Fruit fly (Drosophila melanogaster) whole organism, embryonic: ENCODE data around the gene Fibp.

ENCODE experiments used
- Bteb2 ChIP-seq: fragments of 200-800 bp; sonication (Bioruptor generic); optimal IDR thresholded peaks from 2 replicates; lab custom pipeline; 2016; ENCODE audit warnings: missing biosample characterization, missing genetic modification characterization
- CG10209 ChIP-seq: fragments of 200-800 bp; sonication (Bioruptor generic); optimal IDR thresholded peaks from 3 replicates; lab custom pipeline; 2017; ENCODE audit warnings: missing biosample characterization, mild to moderate bottlenecking, missing genetic modification characterization, missing genetic modification reagents
- CG10654 ChIP-seq: fragments of 200-800 bp; sonication (Bioruptor generic); optimal IDR thresholded peaks from 2 replicates; lab custom pipeline; 2016; ENCODE audit warnings: missing biosample characterization, missing genetic modification characterization
- CG12391 ChIP-seq: fragments of 200-800 bp; sonication (Bioruptor generic); optimal IDR thresholded peaks from 3 replicates; lab custom pipeline; 2018; ENCODE audit warnings: missing biosample characterization, mild to moderate bottlenecking, missing genetic modification characterization, moderate library complexity
- CG15479 ChIP-seq: fragments of 200-800 bp; sonication (Bioruptor generic); optimal IDR thresholded peaks from 3 replicates; lab custom pipeline; 2019; ENCODE audit warnings: missing biosample characterization, mild to moderate bottlenecking, missing genetic modification characterization, moderate library complexity
- CG1603 ChIP-seq: fragments of 200-800 bp; sonication (Bioruptor generic); optimal IDR thresholded peaks from 2 replicates; lab custom pipeline; 2019; ENCODE audit warnings: missing biosample characterization, mild to moderate bottlenecking, missing genetic modification characterization, moderate library complexity
- CG16779 ChIP-seq: fragments of 200-800 bp; sonication (Bioruptor generic); IDR thresholded peaks from 2 replicates; pipeline ENCODE4 v1.3.6; 2022; ENCODE audit warnings: missing biosample characterization, missing genetic modification characterization
- CG17568 ChIP-seq: fragments of 200-800 bp; sonication (Bioruptor generic); optimal IDR thresholded peaks from 2 replicates; lab custom pipeline; 2018; ENCODE audit warnings: missing biosample characterization, mild to moderate bottlenecking, missing genetic modification characterization, moderate library complexity
- CG1792 ChIP-seq: fragments of 200-800 bp; sonication (Bioruptor generic); optimal IDR thresholded peaks from 2 replicates; lab custom pipeline; 2016; ENCODE audit warnings: missing biosample characterization, missing genetic modification characterization
- CG1832 ChIP-seq: fragments of 200-800 bp; sonication (Bioruptor generic); optimal IDR thresholded peaks from 2 replicates; lab custom pipeline; 2017; ENCODE audit warnings: missing biosample characterization, mild to moderate bottlenecking, missing genetic modification characterization, inconsistent platforms
- CG18599 ChIP-seq: fragments of 200-800 bp; sonication (Bioruptor generic); optimal IDR thresholded peaks from 3 replicates; lab custom pipeline; 2017; ENCODE audit warnings: missing biosample characterization, missing genetic modification characterization, mild to moderate bottlenecking, moderate library complexity, missing genetic modification reagents
- CG2116 ChIP-seq: fragments of 200-800 bp; sonication (Bioruptor generic); optimal IDR thresholded peaks from 3 replicates; lab custom pipeline; 2018; ENCODE audit warnings: missing biosample characterization, mild to moderate bottlenecking, missing genetic modification characterization
- CG2678 ChIP-seq: fragments of 200-800 bp; sonication (Bioruptor generic); optimal IDR thresholded peaks from 3 replicates; lab custom pipeline; 2019; ENCODE audit warnings: missing biosample characterization, mild to moderate bottlenecking, missing genetic modification characterization, moderate library complexity
- CG30431 ChIP-seq: fragments of 200-800 bp; sonication (Bioruptor generic); optimal IDR thresholded peaks from 2 replicates; lab custom pipeline; 2017; ENCODE audit warnings: missing biosample characterization, missing genetic modification characterization
- CG32772 ChIP-seq: fragments of 200-800 bp; sonication (Bioruptor generic); IDR thresholded peaks from 2 replicates; pipeline ENCODE4 v1.3.6; 2022; ENCODE audit warnings: missing biosample characterization, missing genetic modification characterization
- CG4328 ChIP-seq: fragments of 200-800 bp; sonication (Bioruptor generic); optimal IDR thresholded peaks from 3 replicates; lab custom pipeline; 2017; ENCODE audit warnings: missing biosample characterization, missing genetic modification reagents, missing genetic modification characterization
- CG4617 ChIP-seq: fragments of 200-800 bp; sonication (Bioruptor generic); optimal IDR thresholded peaks from 3 replicates; lab custom pipeline; 2016; ENCODE audit warnings: missing biosample characterization, missing genetic modification characterization, borderline replicate concordance
- CG7556 ChIP-seq: fragments of 200-800 bp; sonication (Bioruptor generic); optimal IDR thresholded peaks from 2 replicates; lab custom pipeline; 2017; ENCODE audit warnings: missing biosample characterization, mild to moderate bottlenecking, missing genetic modification characterization
- CG7928 ChIP-seq: fragments of 200-800 bp; sonication (Bioruptor generic); optimal IDR thresholded peaks from 2 replicates; lab custom pipeline; 2017; ENCODE audit warnings: missing biosample characterization, mild to moderate bottlenecking, missing genetic modification characterization
- CG8924 ChIP-seq: fragments of 200-800 bp; optimal IDR thresholded peaks from 3 replicates; lab custom pipeline; 2019; ENCODE audit warnings: missing biosample characterization, mild to moderate bottlenecking, missing genetic modification characterization, moderate library complexity
- CG9932 ChIP-seq: fragments of 200-800 bp; sonication (Bioruptor generic); IDR thresholded peaks from 2 replicates; pipeline ENCODE4 v1.3.6; 2022; ENCODE audit warnings: missing biosample characterization, missing genetic modification characterization
- D ChIP-seq, 2 experiments: fragments of 200-800 bp in 1 of 2; fragments of >200 bp in 1 of 2; sonication (Bioruptor generic) in 1 of 2; optimal IDR thresholded peaks; 2 replicates in 1 of 2; 3 replicates in 1 of 2; lab custom pipeline; 2017; ENCODE audit warnings: mild to moderate bottlenecking in 1 of 2, missing biosample characterization in 1 of 2, missing genetic modification characterization in 1 of 2, missing genetic modification reagents in 1 of 2
- D19B ChIP-seq: fragments of 200-800 bp; sonication (Bioruptor generic); optimal IDR thresholded peaks from 2 replicates; lab custom pipeline; 2017; ENCODE audit warnings: missing biosample characterization, mild to moderate bottlenecking, missing genetic modification characterization
- Eip74EF ChIP-seq, 2 experiments: fragments of 200-800 bp in 1 of 2; fragments of >200 bp in 1 of 2; sonication (Bioruptor generic) in 1 of 2; optimal IDR thresholded peaks; 2 replicates each; lab custom pipeline; 2017 to 2019; ENCODE audit warnings: missing biosample characterization in 2 of 2, missing genetic modification characterization in 2 of 2, mild to moderate bottlenecking in 1 of 2, moderate library complexity in 1 of 2
- Nf-YA ChIP-seq: fragments of 200-800 bp; sonication (Bioruptor generic); IDR thresholded peaks from 2 replicates; pipeline ENCODE4 v1.3.6; 2022; ENCODE audit warnings: missing biosample characterization, missing genetic modification characterization
- Ravus ChIP-seq: fragments of 200-800 bp; sonication (Bioruptor generic); IDR thresholded peaks from 2 replicates; pipeline ENCODE4 v1.3.6; 2022; ENCODE audit warnings: missing biosample characterization, missing genetic modification characterization
- Xbp1 ChIP-seq: fragments of 200-800 bp; sonication (Bioruptor generic); optimal IDR thresholded peaks from 3 replicates; lab custom pipeline; 2016; ENCODE audit warnings: missing biosample characterization, mild to moderate bottlenecking, missing genetic modification characterization
- ac ChIP-seq: fragments of 200-800 bp; sonication (Bioruptor generic); optimal IDR thresholded peaks from 3 replicates; lab custom pipeline; 2017; ENCODE audit warnings: missing biosample characterization, mild to moderate bottlenecking, missing genetic modification characterization
- ara ChIP-seq: fragments of 200-800 bp; sonication (Bioruptor generic); IDR thresholded peaks from 2 replicates; pipeline ENCODE4 v1.3.6; 2022; ENCODE audit warnings: missing biosample characterization, missing genetic modification characterization
- ash1 ChIP-seq: fragments of 200-800 bp; sonication (Bioruptor generic); optimal IDR thresholded peaks from 2 replicates; lab custom pipeline; 2018; ENCODE audit warnings: missing biosample characterization, mild to moderate bottlenecking, missing genetic modification characterization
- bab2 ChIP-seq: fragments of 200-800 bp; sonication (Bioruptor generic); optimal IDR thresholded peaks from 2 replicates; lab custom pipeline; 2016; ENCODE audit warnings: missing biosample characterization, missing genetic modification characterization
- bcd ChIP-seq: fragments of 200-800 bp; sonication (Bioruptor generic); optimal IDR thresholded peaks from 2 replicates; lab custom pipeline; 2017; ENCODE audit warnings: missing biosample characterization, mild to moderate bottlenecking, missing genetic modification characterization
- ci ChIP-seq: fragments of 200-800 bp; sonication (Bioruptor generic); IDR thresholded peaks from 3 replicates; pipeline ENCODE4 v1.3.6; 2022; ENCODE audit warnings: missing biosample characterization, missing genetic modification characterization
- crc ChIP-seq: fragments of 200-800 bp; sonication (Bioruptor generic); optimal IDR thresholded peaks from 2 replicates; lab custom pipeline; 2016; ENCODE audit warnings: missing biosample characterization, missing genetic modification characterization
- da ChIP-seq: fragments of 200-800 bp; sonication (Bioruptor generic); optimal IDR thresholded peaks from 2 replicates; lab custom pipeline; 2016; ENCODE audit warnings: missing biosample characterization, missing genetic modification characterization
- dysf ChIP-seq: fragments of 200-800 bp; sonication (Bioruptor generic); IDR thresholded peaks from 3 replicates; pipeline ENCODE4 v1.3.6; 2022; ENCODE audit warnings: missing biosample characterization, missing genetic modification characterization
- eve ChIP-seq, 2 experiments: fragments of >200 bp; optimal IDR thresholded peaks; 2 replicates each; lab custom pipeline; 2017; ENCODE audit warnings: missing biosample characterization in 2 of 2, missing genetic modification characterization in 2 of 2
- fru ChIP-seq: fragments of >200 bp; optimal IDR thresholded peaks from 2 replicates; lab custom pipeline; 2017
- gcm2 ChIP-seq: fragments of 200-800 bp; sonication (Bioruptor generic); optimal IDR thresholded peaks from 2 replicates; lab custom pipeline; 2016; ENCODE audit warnings: missing biosample characterization, missing genetic modification characterization
- gsb-n ChIP-seq: fragments of 200-800 bp; sonication (Bioruptor generic); optimal IDR thresholded peaks from 3 replicates; lab custom pipeline; 2018; ENCODE audit warnings: missing biosample characterization, mild to moderate bottlenecking, missing genetic modification characterization
- mld ChIP-seq: fragments of 200-800 bp; sonication (Bioruptor generic); IDR thresholded peaks from 3 replicates; pipeline ENCODE4 v1.3.6; 2022; ENCODE audit warnings: missing biosample characterization, missing genetic modification characterization; ENCODE audit not compliant: partially characterized antibody
- nau ChIP-seq: fragments of 200-800 bp; sonication (Bioruptor generic); optimal IDR thresholded peaks from 3 replicates; lab custom pipeline; 2017; ENCODE audit warnings: missing biosample characterization, mild to moderate bottlenecking, missing genetic modification characterization, missing genetic modification reagents
- onecut ChIP-seq: fragments of 200-800 bp; sonication (Bioruptor generic); IDR thresholded peaks from 2 replicates; pipeline ENCODE4 v1.3.6; 2022; ENCODE audit warnings: missing biosample characterization, missing genetic modification characterization
- pb ChIP-seq: fragments of 200-800 bp; sonication (Bioruptor generic); optimal IDR thresholded peaks from 3 replicates; lab custom pipeline; 2016; ENCODE audit warnings: missing biosample characterization, missing genetic modification characterization
- pita ChIP-seq: fragments of 200-800 bp; sonication (Bioruptor generic); optimal IDR thresholded peaks from 2 replicates; lab custom pipeline; 2017; ENCODE audit warnings: missing biosample characterization, mild to moderate bottlenecking, missing genetic modification characterization
- schlank ChIP-seq: fragments of 200-800 bp; sonication (Bioruptor generic); optimal IDR thresholded peaks from 2 replicates; lab custom pipeline; 2018; ENCODE audit warnings: missing biosample characterization, mild to moderate bottlenecking, missing genetic modification characterization
- so ChIP-seq: fragments of 200-800 bp; sonication (Bioruptor generic); IDR thresholded peaks from 3 replicates; pipeline ENCODE4 v1.3.6; 2022; ENCODE audit warnings: missing biosample characterization, missing genetic modification characterization
- tgo ChIP-seq: fragments of 200-800 bp; sonication (Bioruptor generic); IDR thresholded peaks from 3 replicates; pipeline ENCODE4 v1.3.6; 2022; ENCODE audit warnings: missing biosample characterization, missing genetic modification characterization
- trem ChIP-seq: fragments of 200-800 bp; optimal IDR thresholded peaks from 3 replicates; lab custom pipeline; 2019; ENCODE audit warnings: missing biosample characterization, mild to moderate bottlenecking, missing genetic modification characterization, moderate library complexity
- trh ChIP-seq: fragments of 200-800 bp; sonication (Bioruptor generic); optimal IDR thresholded peaks from 2 replicates; lab custom pipeline; 2016; ENCODE audit warnings: missing biosample characterization, missing genetic modification characterization
- z ChIP-seq: fragments of 200-800 bp; sonication (Bioruptor generic); IDR thresholded peaks from 3 replicates; pipeline ENCODE4 v1.3.6; 2022; ENCODE audit warnings: missing biosample characterization, missing genetic modification characterization

The Fibp gene

dm6 chr3L:19791688-19792073, 26.1 kb downstream of the Fibp start (continued):
- TF ChIP-seq D19B (no peak), fru (no peak), ash1 (no peak), da (GFP tag; lab: Kevin White, UChicago) (no peak), CG7928 (GFP tag; lab: Kevin White, UChicago) (no peak), pita (GFP tag; lab: Kevin White, UChicago) (no peak), CG1603 (tag; lab: Kevin White, UChicago) (no peak), CG10654 (no peak), Nf-YA (no peak), CG15479 (GFP tag; lab: Kevin White, UChicago) (peak; percentile 98), CG9932 (GFP tag; lab: Robert Waterston, UW) (peak; percentile 29; the same call in 1 of the 2 replicates), gcm2 (GFP tag; lab: Kevin White, UChicago) (no peak), CG12391 (no peak), CG1792 (GFP tag; lab: Kevin White, UChicago) (no peak), CG18599 (GFP tag; lab: Kevin White, UChicago) (peak; percentile 54), ara (no peak), ac (no peak), D (optimal IDR thresholded peaks at IDR 0.05; lab: Kevin White, UChicago) (peak; percentile 34), D (GFP tag; optimal IDR thresholded peaks at IDR 0.05; lab: Kevin White, UChicago) (no peak), gsb-n (tag; lab: Kevin White, UChicago) (no peak), mld (GFP tag; lab: Robert Waterston, UW) (no peak), z (GFP tag; lab: Robert Waterston, UW) (no peak), CG30431 (GFP tag; lab: Kevin White, UChicago) (no peak), Bteb2 (GFP tag; lab: Kevin White, UChicago) (no peak), dysf (no peak), bab2 (no peak), Xbp1 (GFP tag; lab: Kevin White, UChicago) (no peak), CG17568 (GFP tag; lab: Kevin White, UChicago) (peak; percentile 19), CG32772 (no peak), CG4617 (no peak), CG7556 (GFP tag; lab: Kevin White, UChicago) (no peak), CG2678 (tag; lab: Kevin White, UChicago) (no peak), tgo (GFP tag; lab: Robert Waterston, UW) (no peak), crc (no peak), trh (GFP tag; lab: Kevin White, UChicago) (no peak), CG4328 (GFP tag; lab: Kevin White, UChicago) (peak; percentile 22), CG1832 (GFP tag; lab: Kevin White, UChicago) (peak; percentile 96), onecut (GFP tag; lab: Robert Waterston, UW) (no peak), Eip74EF (GFP tag; optimal IDR thresholded peaks at IDR 0.05; lab: Kevin White, UChicago) (peak in 1 of 2 experiments; percentile 27), CG8924 (tag; lab: Kevin White, UChicago) (peak; percentile 12), nau (peak; percentile 18), Ravus (GFP tag; lab: Robert Waterston, UW) (no peak), CG16779 (no peak), ci (GFP tag; lab: Robert Waterston, UW) (peak; percentile 71; the same call in 2 of the 3 replicates), CG2116 (no peak), so (GFP tag; lab: Robert Waterston, UW) (no peak), schlank (tag; lab: Kevin White, UChicago) (peak; percentile 13), pb (GFP tag; lab: Kevin White, UChicago) (peak; percentile 10), trem (tag; lab: Kevin White, UChicago) (no peak), bcd (GFP tag; lab: Kevin White, UChicago) (no peak), CG10209 (GFP tag; lab: Kevin White, UChicago) (no peak), eve (GFP tag; optimal IDR thresholded peaks at IDR 0.05; lab: Kevin White, UChicago) (no peak)
